Worm (Caenorhabditis elegans): ENCODE data around the gene W03G1.5.

DNA sequence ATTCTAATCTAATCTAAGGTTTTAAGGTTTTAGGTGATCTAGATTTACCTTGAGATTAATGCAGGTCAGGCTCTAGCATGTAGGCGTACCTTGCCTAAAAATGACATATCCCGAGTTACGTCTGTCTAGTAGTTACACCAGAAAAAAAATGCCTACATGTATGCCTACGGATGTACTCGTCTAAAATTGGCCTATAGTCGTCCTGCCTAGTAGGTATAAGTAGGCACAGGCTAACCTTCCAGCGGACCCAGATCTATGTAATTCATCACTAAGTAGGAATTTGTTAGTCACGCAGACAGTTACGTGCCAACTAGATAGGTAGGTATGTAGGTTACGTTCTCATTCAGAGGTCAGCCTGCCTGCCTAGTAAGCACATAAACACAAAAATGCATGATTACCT is 39.0 kb downstream of the W03G1.5 start:
- TF ChIP-seq flt-1 (GFP tag; IDR thresholded peaks at IDR 0.05) (no peak), hmg-4 (GFP tag; optimal IDR thresholded peaks at IDR 0.05) (no peak), hnd-1 (tag; optimal IDR thresholded peaks at IDR 0.05) (no peak), tra-4 (tag; optimal IDR thresholded peaks at IDR 0.05) (no peak), hmbx-1 (tag; optimal IDR thresholded peaks at IDR 0.05) (no peak), scrt-1 (GFP tag; IDR thresholded peaks at IDR 0.05) (no peak), sea-1 (GFP tag; conservative IDR thresholded peaks at IDR 0.05) (no peak), ama-1 (optimal IDR thresholded peaks at IDR 0.05) (no peak), tbx-37 (GFP tag; conservative IDR thresholded peaks at IDR 0.05) (no peak), ceh-36 (tag; optimal IDR thresholded peaks at IDR 0.05) (no peak), tbx-11 (GFP tag; IDR thresholded peaks at IDR 0.05) (no peak)

All from whole organism, early embryonic.